Fruit fly (Drosophila melanogaster): Measurements from ENCODE around the gene tow.

Gene tow

dm6 chr3L:6963792-6964487 lies 21.3 kb downstream of the tow start (continued):
- TF ChIP-seq CG15601 (tag; optimal IDR thresholded peaks at IDR 0.05) (peak; percentile 81), Poxn (GFP tag; IDR thresholded peaks at IDR 0.05) (no peak), Awh (GFP tag; IDR thresholded peaks at IDR 0.05) (peak; percentile 65; the same call in 1 of the 2 replicates), dpn (GFP tag; optimal IDR thresholded peaks at IDR 0.05) (peak; percentile 82 to 83), CG34376 (GFP tag; optimal IDR thresholded peaks at IDR 0.05) (no peak), Atf6 (GFP tag; IDR thresholded peaks at IDR 0.05) (peak; percentile 76), maf-S (GFP tag; optimal IDR thresholded peaks at IDR 0.05) (peak; percentile 60), CG4424 (GFP tag; optimal IDR thresholded peaks at IDR 0.05) (peak; percentile 83), her (GFP tag; optimal IDR thresholded peaks at IDR 0.05) (peak; percentile 67), Opbp (GFP tag; IDR thresholded peaks at IDR 0.05; ENCODE audit: partially characterized antibody) (no peak), Stat92E (GFP tag; optimal IDR thresholded peaks at IDR 0.05) (peak in 1 of 3 experiments; percentile 25), CG8924 (tag; optimal IDR thresholded peaks at IDR 0.05) (peak; percentile 88), Taf1 (GFP tag; IDR thresholded peaks at IDR 0.05) (peak; percentile 40; the same call in 1 of the 2 replicates), CG6175 (GFP tag; IDR thresholded peaks at IDR 0.05) (no peak; the same call in 2 of the 3 replicates), CG14860 (GFP tag; IDR thresholded peaks at IDR 0.05; ENCODE audit: partially characterized antibody) (no peak), CG33557 (GFP tag; optimal IDR thresholded peaks at IDR 0.05) (peak; percentile 77), ci (GFP tag; IDR thresholded peaks at IDR 0.05) (peak; percentile 82), CG2199 (GFP tag; IDR thresholded peaks at IDR 0.05) (peak; percentile 78; the same call in 1 of the 3 replicates), pb (GFP tag; optimal IDR thresholded peaks at IDR 0.05) (peak; percentile 67), gcm (GFP tag; optimal IDR thresholded peaks at IDR 0.05) (peak; percentile 61), btn (GFP tag; optimal IDR thresholded peaks at IDR 0.05) (peak; percentile 50), CG4707 (GFP tag; optimal IDR thresholded peaks at IDR 0.05) (peak; percentile 56), CG12299 (tag; optimal IDR thresholded peaks at IDR 0.05) (peak; percentile 68), CG4282 (GFP tag; optimal IDR thresholded peaks at IDR 0.05) (no peak), usp (GFP tag; optimal IDR thresholded peaks at IDR 0.05) (no peak), CG18011 (GFP tag; optimal IDR thresholded peaks at IDR 0.05) (peak; percentile 60), sisA (GFP tag; IDR thresholded peaks at IDR 0.05) (peak; percentile 72), schlank (tag; optimal IDR thresholded peaks at IDR 0.05) (peak; percentile 27), fd96Cb (tag; optimal IDR thresholded peaks at IDR 0.05) (peak; percentile 85), Sry-δ (GFP tag; optimal IDR thresholded peaks at IDR 0.05) (peak; percentile 32), wor (GFP tag; IDR thresholded peaks at IDR 0.05) (peak; percentile 50; the same call in 1 of the 2 replicates), CG31441 (GFP tag; IDR thresholded peaks at IDR 0.05) (peak; percentile 81), crp (GFP tag; optimal IDR thresholded peaks at IDR 0.05) (peak in 1 of 2 experiments; percentile 19), CG10565 (GFP tag; optimal IDR thresholded peaks at IDR 0.05) (no peak), tna (GFP tag; IDR thresholded peaks at IDR 0.05; ENCODE audit: partially characterized antibody) (no peak), CG7839 (tag; optimal IDR thresholded peaks at IDR 0.05) (peak; percentile 89), CG2678 (tag; optimal IDR thresholded peaks at IDR 0.05) (peak; percentile 89), CG6813 (GFP tag; optimal IDR thresholded peaks at IDR 0.05) (peak; percentile 73), MBD-R2 (GFP tag; IDR thresholded peaks at IDR 0.05) (peak; percentile 46; the same call in 1 of the 2 replicates), CG8765 (GFP tag; IDR thresholded peaks at IDR 0.05) (no peak), CG8281 (tag; optimal IDR thresholded peaks at IDR 0.05) (peak; percentile 40), Sox102F (GFP tag; optimal IDR thresholded peaks at IDR 0.05) (peak; percentile 82), bab2 (GFP tag; optimal IDR thresholded peaks at IDR 0.05) (peak; percentile 78), Vsx1 (GFP tag; optimal IDR thresholded peaks at IDR 0.05) (peak; percentile 49), CG6254 (GFP tag; optimal IDR thresholded peaks at IDR 0.05) (peak; percentile 62), Camta (GFP tag; optimal IDR thresholded peaks at IDR 0.05) (peak; percentile 87), dysf (GFP tag; IDR thresholded peaks at IDR 0.05) (peak; percentile 88), al (GFP tag; IDR thresholded peaks at IDR 0.05) (peak; percentile 40; the same call in 1 of the 2 replicates)
